ENCODE assay signal across 5 worm cellular contexts in the genomic region with DNA sequence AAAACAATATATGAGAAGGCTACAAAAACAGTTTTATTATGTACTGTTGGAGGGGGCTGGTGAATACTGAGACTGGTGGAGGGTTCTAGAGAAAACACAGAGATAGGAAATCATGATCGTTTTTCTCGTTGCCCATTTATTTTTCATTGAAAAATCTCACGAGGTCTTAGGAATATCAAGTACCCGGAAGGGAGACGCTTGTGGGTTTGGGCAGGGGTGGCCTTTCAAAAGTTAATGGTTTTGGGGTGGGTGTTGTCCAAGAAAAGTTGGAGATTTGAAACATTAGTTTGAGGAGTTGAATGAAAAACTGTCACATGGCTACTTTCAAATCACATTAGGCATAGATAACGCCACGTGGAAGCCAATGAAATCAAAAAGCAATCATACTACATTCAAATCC.
A peak's percentile ranks its signal among the peaks of the same experiment; 100 is the strongest.
TF ChIP-seq lines count a peak whose summit lies in the region.

No protein-coding gene starts in this region.

TF ChIP-seq in whole organism, L1 larva, 84 proteins besides CTCF, POLR2A, EP300 and RAD21 (continues in another document):
- TF ChIP-seq elt-3 (tag; optimal IDR thresholded peaks at IDR 0.05; lab: Kevin White, UChicago) (peak in 2 of 6 experiments; percentile 37 to 46), lin-35 (GFP tag; optimal IDR thresholded peaks at IDR 0.05; lab: Kevin White, UChicago) (no peak), blmp-1 (tag; optimal IDR thresholded peaks at IDR 0.05; lab: Kevin White, UChicago) (peak; percentile 39), snu-23 (GFP tag; optimal IDR thresholded peaks at IDR 0.05; lab: Kevin White, UChicago) (peak; percentile 23), jun-1 (tag; optimal IDR thresholded peaks at IDR 0.05; lab: Kevin White, UChicago) (no peak), unc-62 (GFP tag; optimal IDR thresholded peaks at IDR 0.05; lab: Kevin White, UChicago) (no peak), vab-15 (tag; optimal IDR thresholded peaks at IDR 0.05; lab: Kevin White, UChicago) (no peak), lin-14 (GFP tag; optimal IDR thresholded peaks at IDR 0.05; lab: Kevin White, UChicago) (peak; percentile 53), nhr-85 (tag; lab: Kevin White, UChicago) (peak; percentile 33), dpl-1 (GFP tag; optimal IDR thresholded peaks at IDR 0.05; lab: Kevin White, UChicago) (peak in 1 of 3 experiments; percentile 3), sup-37 (GFP tag; optimal IDR thresholded peaks at IDR 0.05; lab: Kevin White, UChicago) (no peak), mab-9 (GFP tag; IDR thresholded peaks at IDR 0.05; lab: Robert Waterston, UW) (no peak), nhr-90 (tag; optimal IDR thresholded peaks at IDR 0.05; lab: Kevin White, UChicago; ENCODE audit: poor library complexity) (peak; percentile 27), nhr-20 (tag; optimal IDR thresholded peaks at IDR 0.05; lab: Kevin White, UChicago) (peak; percentile 29), nhr-71 (tag; optimal IDR thresholded peaks at IDR 0.05; lab: Kevin White, UChicago) (peak; percentile 38), tbx-2 (tag; optimal IDR thresholded peaks at IDR 0.05; lab: Kevin White, UChicago) (peak; percentile 1), unc-30 (tag; optimal IDR thresholded peaks at IDR 0.05; lab: Kevin White, UChicago) (no peak)

TF ChIP-seq in whole organism, L2 larva, 48 proteins besides CTCF, POLR2A, EP300 and RAD21:
- TF ChIP-seq lin-39 (tag; optimal IDR thresholded peaks at IDR 0.05; lab: Kevin White, UChicago) (peak; percentile 24), ceh-16 (tag; optimal IDR thresholded peaks at IDR 0.05; lab: Kevin White, UChicago) (no peak), nhr-129 (tag; optimal IDR thresholded peaks at IDR 0.05; lab: Kevin White, UChicago) (peak; percentile 20)

TF ChIP-seq in whole organism, L3 larva, 47 proteins besides CTCF, POLR2A, EP300 and RAD21:
- peak; percentile 27 for TF ChIP-seq ama-1 (optimal IDR thresholded peaks at IDR 0.05; lab: Kevin White, UChicago)
- no peak for TF ChIP-seq fos-1 (tag; optimal IDR thresholded peaks at IDR 0.05; lab: Kevin White, UChicago)
- TF ChIP-seq fkh-10 (GFP tag; optimal IDR thresholded peaks at IDR 0.05; lab: Kevin White, UChicago) = no peak
- peak; percentile 15 for TF ChIP-seq pha-4 (tag; optimal IDR thresholded peaks at IDR 0.05; lab: Kevin White, UChicago)
- peak; percentile 13 for TF ChIP-seq nfya-1 (tag; optimal IDR thresholded peaks at IDR 0.05; lab: Kevin White, UChicago; ENCODE audit: insufficient read depth)
- TF ChIP-seq jun-1 (tag; optimal IDR thresholded peaks at IDR 0.05; lab: Kevin White, UChicago) = peak; percentile 38
- TF ChIP-seq nhr-43 (tag; optimal IDR thresholded peaks at IDR 0.05; lab: Kevin White, UChicago; ENCODE audit: poor library complexity, severe bottlenecking) = peak; percentile 8

TF ChIP-seq in whole organism, L4 larva, 104 proteins besides CTCF, POLR2A, EP300 and RAD21 (continues in another document):
- no peak for TF ChIP-seq ama-1 (optimal IDR thresholded peaks at IDR 0.05; lab: Kevin White, UChicago)
- TF ChIP-seq skn-1 (tag; optimal IDR thresholded peaks at IDR 0.05; lab: Kevin White, UChicago) = no peak
- TF ChIP-seq Y75B8A.6 (GFP tag; IDR thresholded peaks at IDR 0.05; lab: Robert Waterston, UW) = no peak
- no peak for TF ChIP-seq gei-8 (GFP tag; optimal IDR thresholded peaks at IDR 0.05; lab: Kevin White, UChicago)
- TF ChIP-seq F37D6.2 (tag; optimal IDR thresholded peaks at IDR 0.05; lab: Kevin White, UChicago) = no peak
- no peak for TF ChIP-seq Y48G9A.11 (GFP tag; IDR thresholded peaks at IDR 0.05; lab: Robert Waterston, UW)
- TF ChIP-seq dmd-6 (GFP tag; IDR thresholded peaks at IDR 0.05; lab: Robert Waterston, UW) = peak; percentile 14; the same call in 1 of the 2 replicates
- TF ChIP-seq daf-8 (GFP tag; IDR thresholded peaks at IDR 0.05; lab: Robert Waterston, UW) = no peak
- TF ChIP-seq nhr-11 (tag; optimal IDR thresholded peaks at IDR 0.05; lab: Kevin White, UChicago) = no peak
- TF ChIP-seq nhr-42 (GFP tag; IDR thresholded peaks at IDR 0.05; lab: Robert Waterston, UW) = no peak
- no peak for TF ChIP-seq F10B5.3 (tag; optimal IDR thresholded peaks at IDR 0.05; lab: Kevin White, UChicago)
- TF ChIP-seq dve-1 (tag; optimal IDR thresholded peaks at IDR 0.05; lab: Kevin White, UChicago; ENCODE audit: insufficient read depth) = peak; percentile 21
- TF ChIP-seq nhr-76 (tag; optimal IDR thresholded peaks at IDR 0.05; lab: Kevin White, UChicago) = no peak
- TF ChIP-seq T26A8.4 (GFP tag; IDR thresholded peaks at IDR 0.05; lab: Robert Waterston, UW) = peak; percentile 28; the same call in 1 of the 2 replicates
- no peak for TF ChIP-seq unc-130 (GFP tag; optimal IDR thresholded peaks at IDR 0.05; lab: Kevin White, UChicago)
- no peak for TF ChIP-seq lsy-2 (tag; optimal IDR thresholded peaks at IDR 0.05; lab: Kevin White, UChicago)
- 0 out of 2 replicates have a peak, but pooled peaks have one; percentile 12 for TF ChIP-seq ceh-20 (GFP tag; IDR thresholded peaks at IDR 0.05; lab: Robert Waterston, UW)
- TF ChIP-seq php-3 (GFP tag; IDR thresholded peaks at IDR 0.05; lab: Robert Waterston, UW) = 0 out of 2 replicates have a peak, but pooled peaks have one; percentile 12
- peak; percentile 25 for TF ChIP-seq duxl-1 (tag; optimal IDR thresholded peaks at IDR 0.05; lab: Kevin White, UChicago; ENCODE audit: poor library complexity)
- no peak for TF ChIP-seq zip-2 (tag; optimal IDR thresholded peaks at IDR 0.05; lab: Kevin White, UChicago)
- TF ChIP-seq snpc-1.2 (GFP tag; IDR thresholded peaks at IDR 0.05; lab: Robert Waterston, UW) = no peak
- TF ChIP-seq ceh-62 (tag; optimal IDR thresholded peaks at IDR 0.05; lab: Kevin White, UChicago) = no peak
- no peak for TF ChIP-seq dmd-9 (GFP tag; IDR thresholded peaks at IDR 0.05; lab: Robert Waterston, UW)
- no peak for TF ChIP-seq nhr-25 (tag; optimal IDR thresholded peaks at IDR 0.05; lab: Kevin White, UChicago; ENCODE audit: borderline replicate concordance, insufficient read depth)
- TF ChIP-seq D1046.2 (GFP tag; IDR thresholded peaks at IDR 0.05; lab: Robert Waterston, UW) = no peak
- no peak for TF ChIP-seq snpc-4 (tag; optimal IDR thresholded peaks at IDR 0.05; lab: Kevin White, UChicago)
- 0 out of 2 replicates have a peak, but pooled peaks have one; percentile 6 for TF ChIP-seq tra-1 (GFP tag; IDR thresholded peaks at IDR 0.05; lab: Robert Waterston, UW)
- peak; percentile 46 for TF ChIP-seq mxl-3 (GFP tag; optimal IDR thresholded peaks at IDR 0.05; lab: Kevin White, UChicago)
- TF ChIP-seq sdz-12 (GFP tag; optimal IDR thresholded peaks at IDR 0.05; lab: Kevin White, UChicago) = no peak
- TF ChIP-seq lin-39 (tag; optimal IDR thresholded peaks at IDR 0.05; lab: Kevin White, UChicago) = no peak

TF ChIP-seq in whole organism, young adult, 124 proteins besides CTCF, POLR2A, EP300 and RAD21:
- TF ChIP-seq tbp1 (GFP tag; optimal IDR thresholded peaks at IDR 0.05; lab: Kevin White, UChicago) = no peak
- no peak for TF ChIP-seq egrh-3 (GFP tag; IDR thresholded peaks at IDR 0.05; lab: Robert Waterston, UW)
- no peak for TF ChIP-seq cebp-1 (GFP tag; IDR thresholded peaks at IDR 0.05; lab: Robert Waterston, UW)
- TF ChIP-seq cebp-1 (tag; optimal IDR thresholded peaks at IDR 0.05; lab: Kevin White, UChicago) = peak; percentile 10
- no peak for TF ChIP-seq snpc-4 (GFP tag; optimal IDR thresholded peaks at IDR 0.05; lab: Kevin White, UChicago)
- no peak for TF ChIP-seq snpc-4 (tag; optimal IDR thresholded peaks at IDR 0.05; lab: Kevin White, UChicago)
- TF ChIP-seq nfyb-1 (GFP tag; IDR thresholded peaks at IDR 0.05; lab: Robert Waterston, UW) = 0 out of 2 replicates have a peak, but pooled peaks have one; percentile 25
- no peak for TF ChIP-seq somi-1 (GFP tag; optimal IDR thresholded peaks at IDR 0.05; lab: Kevin White, UChicago)
- no peak for TF ChIP-seq atf-7 (tag; optimal IDR thresholded peaks at IDR 0.05; lab: Kevin White, UChicago)
- TF ChIP-seq repo-1 (tag; optimal IDR thresholded peaks at IDR 0.05; lab: Kevin White, UChicago) = no peak
- no peak for TF ChIP-seq rpc-1 (optimal IDR thresholded peaks at IDR 0.05; lab: Kevin White, UChicago)
- TF ChIP-seq rpc-1 (tag; optimal IDR thresholded peaks at IDR 0.05; lab: Kevin White, UChicago) = no peak
- TF ChIP-seq nfya-2 (GFP tag; IDR thresholded peaks at IDR 0.05; lab: Robert Waterston, UW) = no peak
- 0 out of 2 replicates have a peak, but pooled peaks have one; percentile 21 for TF ChIP-seq madf-3 (GFP tag; IDR thresholded peaks at IDR 0.05; lab: Robert Waterston, UW)
- TF ChIP-seq ZK185.1 (tag; optimal IDR thresholded peaks at IDR 0.05; lab: Kevin White, UChicago; ENCODE audit: poor library complexity, severe bottlenecking) = no peak
- TF ChIP-seq hlh-26 (GFP tag; conservative IDR thresholded peaks at IDR 0.05; lab: Robert Waterston, UW) = no peak
- no peak for TF ChIP-seq F57A8.1 (GFP tag; optimal IDR thresholded peaks at IDR 0.05; lab: Kevin White, UChicago)
- peak; percentile 9 for TF ChIP-seq attf-5 (GFP tag; optimal IDR thresholded peaks at IDR 0.05; lab: Kevin White, UChicago)
- TF ChIP-seq nhr-90 (tag; optimal IDR thresholded peaks at IDR 0.05; lab: Kevin White, UChicago) = no peak
- TF ChIP-seq die-1 (tag; optimal IDR thresholded peaks at IDR 0.05; lab: Kevin White, UChicago) = no peak
- no peak for TF ChIP-seq pha-4 (tag; optimal IDR thresholded peaks at IDR 0.05; lab: Kevin White, UChicago)
- TF ChIP-seq nhr-120 (GFP tag; IDR thresholded peaks at IDR 0.05; lab: Robert Waterston, UW) = 0 out of 2 replicates have a peak, but pooled peaks have one; percentile 17
- TF ChIP-seq F39B2.1 (GFP tag; IDR thresholded peaks at IDR 0.05; lab: Robert Waterston, UW) = no peak
- no peak for TF ChIP-seq ztf-22 (GFP tag; optimal IDR thresholded peaks at IDR 0.05; lab: Kevin White, UChicago)
- 0 out of 2 replicates have a peak, but pooled peaks have one; percentile 37 for TF ChIP-seq lin-26 (GFP tag; IDR thresholded peaks at IDR 0.05; lab: Robert Waterston, UW)
- TF ChIP-seq bed-1 (GFP tag; IDR thresholded peaks at IDR 0.05; lab: Robert Waterston, UW) = no peak
- no peak for TF ChIP-seq lag-1 (GFP tag; IDR thresholded peaks at IDR 0.05; lab: Robert Waterston, UW)
- TF ChIP-seq T26A5.8 (tag; optimal IDR thresholded peaks at IDR 0.05; lab: Kevin White, UChicago) = no peak
- no peak for TF ChIP-seq Y56A3A.18 (GFP tag; IDR thresholded peaks at IDR 0.05; lab: Robert Waterston, UW)
- TF ChIP-seq hmg-1.2 (GFP tag; IDR thresholded peaks at IDR 0.05; lab: Robert Waterston, UW) = no peak
- no peak for TF ChIP-seq ceh-79 (tag; optimal IDR thresholded peaks at IDR 0.05; lab: Kevin White, UChicago)
- TF ChIP-seq him-1 (tag; optimal IDR thresholded peaks at IDR 0.05; lab: Kevin White, UChicago) = no peak
